Worm (Caenorhabditis elegans) whole organism, L3 larva: ENCODE measurements around the gene par-5.

Experiments used
- R02D3.7 ChIP-seq: fragments of 150-350 bp; optimal IDR thresholded peaks from 2 replicates; lab custom pipeline; 2014; ENCODE audit warnings: missing biosample characterization, missing genetic modification characterization
- ZK546.5 ChIP-seq: sonication (generic microtip); optimal IDR thresholded peaks from 2 replicates; lab custom pipeline; 2017; ENCODE audit warnings: missing biosample characterization, missing genetic modification characterization
- aly-2 ChIP-seq: fragments of 150-350 bp; optimal IDR thresholded peaks from 2 replicates; lab custom pipeline; 2014; ENCODE audit warnings: missing biosample characterization, missing genetic modification characterization
- ama-1 ChIP-seq: fragments of 150-350 bp; optimal IDR thresholded peaks from 2 replicates; lab custom pipeline; 2018
- ceh-16 ChIP-seq: sonication (generic microtip); optimal IDR thresholded peaks from 2 replicates; lab custom pipeline; 2017; ENCODE audit warnings: missing biosample characterization, missing genetic modification characterization
- ceh-28 ChIP-seq: fragments of 150-350 bp; optimal IDR thresholded peaks from 2 replicates; lab custom pipeline; 2014; ENCODE audit warnings: missing biosample characterization, missing genetic modification reagents, missing genetic modification characterization
- ceh-82 ChIP-seq: fragments of 150-350 bp; optimal IDR thresholded peaks from 2 replicates; lab custom pipeline; 2014; ENCODE audit warnings: missing biosample characterization, missing genetic modification characterization
- ceh-9 ChIP-seq: sonication (generic microtip); optimal IDR thresholded peaks from 2 replicates; lab custom pipeline; 2018; ENCODE audit warnings: missing biosample characterization, missing genetic modification characterization
- egl-27 ChIP-seq: sonication (generic microtip); optimal IDR thresholded peaks from 4 replicates; lab custom pipeline; 2017; ENCODE audit warnings: missing biosample characterization, missing genetic modification reagents, missing genetic modification characterization
- egl-5 ChIP-seq: fragments of 150-350 bp; optimal IDR thresholded peaks from 2 replicates; lab custom pipeline; 2017; ENCODE audit warnings: missing biosample characterization, missing genetic modification reagents, missing genetic modification characterization, inconsistent platforms
- elt-1 ChIP-seq: fragments of 150-350 bp; optimal IDR thresholded peaks from 2 replicates; lab custom pipeline; 2014; ENCODE audit warnings: missing biosample characterization, missing genetic modification characterization
- elt-2 ChIP-seq: sonication (generic microtip); optimal IDR thresholded peaks from 2 replicates; lab custom pipeline; 2016; ENCODE audit warnings: missing genetic modification reagents, mild to moderate bottlenecking, missing genetic modification characterization, missing compliant biosample characterization
- elt-3 ChIP-seq, 3 experiments: fragments of 150-350 bp in 1 of 3; sonication (generic microtip) in 2 of 3; optimal IDR thresholded peaks; 2 replicates in 2 of 3; 4 replicates in 1 of 3; lab custom pipeline; 2014 to 2017; ENCODE audit warnings: missing biosample characterization in 3 of 3, missing genetic modification characterization in 3 of 3
- eor-1 ChIP-seq, 2 experiments: fragments of 150-350 bp; optimal IDR thresholded peaks; 2 replicates each; lab custom pipeline; 2014 to 2018; ENCODE audit warnings: missing biosample characterization in 2 of 2, missing genetic modification characterization in 2 of 2
- fkh-2 ChIP-seq: fragments of 150-350 bp; optimal IDR thresholded peaks from 2 replicates; lab custom pipeline; 2014; ENCODE audit warnings: missing biosample characterization, missing genetic modification reagents, missing genetic modification characterization
- fos-1 ChIP-seq: fragments of 150-350 bp; optimal IDR thresholded peaks from 2 replicates; lab custom pipeline; 2014; ENCODE audit warnings: missing biosample characterization, missing genetic modification characterization
- hmg-11 ChIP-seq: sonication (generic microtip); optimal IDR thresholded peaks from 2 replicates; lab custom pipeline; 2016; ENCODE audit warnings: missing genetic modification characterization, missing compliant biosample characterization
- lin-15B ChIP-seq: fragments of 150-350 bp; optimal IDR thresholded peaks from 2 replicates; lab custom pipeline; 2014; ENCODE audit warnings: missing biosample characterization, missing genetic modification characterization
- lin-39 ChIP-seq: fragments of 150-350 bp; optimal IDR thresholded peaks from 2 replicates; lab custom pipeline; 2018; ENCODE audit warnings: missing biosample characterization, missing genetic modification reagents, missing genetic modification characterization
- lsy-12 ChIP-seq: sonication (generic microtip); optimal IDR thresholded peaks from 2 replicates; lab custom pipeline; 2016; ENCODE audit warnings: mild to moderate bottlenecking, missing genetic modification characterization, missing compliant biosample characterization
- mdl-1 ChIP-seq: fragments of 150-350 bp; optimal IDR thresholded peaks from 2 replicates; lab custom pipeline; 2014; ENCODE audit warnings: missing biosample characterization, missing genetic modification characterization
- mml-1 ChIP-seq: fragments of 150-350 bp; sonication (generic microtip); optimal IDR thresholded peaks from 3 replicates; lab custom pipeline; 2014; ENCODE audit warnings: missing biosample characterization, missing genetic modification characterization
- nhr-11 ChIP-seq: fragments of 150-350 bp; optimal IDR thresholded peaks from 2 replicates; lab custom pipeline; 2014; ENCODE audit warnings: missing biosample characterization, missing genetic modification characterization
- nhr-12 ChIP-seq: fragments of 150-350 bp; optimal IDR thresholded peaks from 2 replicates; lab custom pipeline; 2014; ENCODE audit warnings: missing biosample characterization, missing genetic modification characterization
- nhr-23 ChIP-seq: fragments of 150-350 bp; optimal IDR thresholded peaks from 2 replicates; lab custom pipeline; 2014; ENCODE audit warnings: missing biosample characterization, missing genetic modification reagents, missing genetic modification characterization
- nhr-25 ChIP-seq: sonication (generic microtip); optimal IDR thresholded peaks from 2 replicates; lab custom pipeline; 2017; ENCODE audit warnings: missing biosample characterization, missing genetic modification characterization
- nhr-28 ChIP-seq: fragments of 150-350 bp; optimal IDR thresholded peaks from 2 replicates; lab custom pipeline; 2014; ENCODE audit warnings: missing biosample characterization, missing genetic modification characterization
- nhr-43 ChIP-seq: sonication (generic microtip); optimal IDR thresholded peaks from 2 replicates; lab custom pipeline; 2016; ENCODE audit warnings: mild to moderate bottlenecking, missing genetic modification characterization, missing compliant biosample characterization; ENCODE audit not compliant: poor library complexity, severe bottlenecking
- nhr-67 ChIP-seq: fragments of 150-350 bp; optimal IDR thresholded peaks from 2 replicates; lab custom pipeline; 2014; ENCODE audit warnings: missing biosample characterization, missing genetic modification characterization
- nhr-76 ChIP-seq: fragments of 150-350 bp; sonication (generic microtip); optimal IDR thresholded peaks from 5 replicates; lab custom pipeline; 2014; ENCODE audit warnings: missing biosample characterization, missing genetic modification characterization
- nhr-77 ChIP-seq: fragments of 150-350 bp; optimal IDR thresholded peaks from 2 replicates; lab custom pipeline; 2014; ENCODE audit warnings: missing biosample characterization, missing genetic modification characterization
- pha-4 ChIP-seq: fragments of 150-350 bp; optimal IDR thresholded peaks from 2 replicates; lab custom pipeline; 2014; ENCODE audit warnings: missing biosample characterization, missing genetic modification reagents, missing genetic modification characterization
- pqm-1 ChIP-seq: fragments of 150-350 bp; optimal IDR thresholded peaks from 2 replicates; lab custom pipeline; 2017; ENCODE audit warnings: missing biosample characterization, missing genetic modification characterization, inconsistent platforms
- sea-2 ChIP-seq: fragments of 150-350 bp; sonication (generic microtip); optimal IDR thresholded peaks from 4 replicates; lab custom pipeline; 2014; ENCODE audit warnings: missing biosample characterization, missing genetic modification reagents, missing genetic modification characterization
- skn-1 ChIP-seq: fragments of 150-350 bp; optimal IDR thresholded peaks from 2 replicates; lab custom pipeline; 2014; ENCODE audit warnings: missing biosample characterization, missing genetic modification characterization
- snpc-4 ChIP-seq: fragments of 150-350 bp; optimal IDR thresholded peaks from 2 replicates; lab custom pipeline; 2014; ENCODE audit warnings: missing biosample characterization, missing genetic modification characterization
- tbx-2 ChIP-seq: sonication (generic microtip); optimal IDR thresholded peaks from 2 replicates; lab custom pipeline; 2016; ENCODE audit warnings: mild to moderate bottlenecking, missing genetic modification characterization, missing compliant biosample characterization
- unc-62 ChIP-seq: fragments of 150-350 bp; sonication (generic microtip); optimal IDR thresholded peaks from 4 replicates; lab custom pipeline; 2014; ENCODE audit warnings: missing biosample characterization, missing genetic modification reagents, missing genetic modification characterization
- zag-1 ChIP-seq: fragments of 150-350 bp; optimal IDR thresholded peaks from 2 replicates; lab custom pipeline; 2014; ENCODE audit warnings: missing biosample characterization, missing genetic modification characterization
- ztf-11 ChIP-seq: fragments of 150-350 bp; optimal IDR thresholded peaks from 2 replicates; lab custom pipeline; 2014; ENCODE audit warnings: missing biosample characterization, missing genetic modification characterization
- ztf-4 ChIP-seq: fragments of 150-350 bp; optimal IDR thresholded peaks from 2 replicates; lab custom pipeline; 2014; ENCODE audit warnings: missing biosample characterization, missing genetic modification characterization

par-5 gene

DNA sequence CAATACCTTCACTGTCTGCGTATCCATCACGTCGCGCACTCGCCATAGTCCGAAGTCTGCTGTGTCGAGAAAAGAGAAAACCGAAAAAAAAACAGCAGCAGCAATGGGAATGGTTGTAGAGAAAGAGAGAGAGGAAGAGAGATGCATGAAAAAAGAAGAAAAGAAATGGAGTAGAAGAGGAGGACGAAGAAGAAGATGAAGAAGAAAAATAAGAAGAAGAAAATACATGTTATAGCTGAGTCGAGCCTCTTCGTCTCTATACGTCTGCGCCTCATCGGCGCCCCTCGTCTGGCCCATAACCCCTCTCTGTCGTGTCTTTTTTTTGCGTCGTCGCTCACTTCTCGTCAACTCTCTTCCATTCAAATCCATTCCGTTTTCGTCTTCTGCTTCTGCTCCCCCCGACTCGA, 12.0 kb downstream of the par-5 start (continued):
- TF ChIP-seq zag-1 (tag; lab: Kevin White, UChicago) (peak; percentile 44), nhr-11 (peak; percentile 41), ceh-82 (peak; percentile 17), ztf-4 (tag; lab: Kevin White, UChicago) (no peak), fos-1 (tag; lab: Kevin White, UChicago) (no peak), skn-1 (tag; lab: Kevin White, UChicago) (no peak), mml-1 (no peak), lin-39 (peak; percentile 78), nhr-23 (peak; percentile 74), ceh-16 (tag; lab: Kevin White, UChicago) (no peak), ZK546.5 (no peak), lin-15B (tag; lab: Kevin White, UChicago) (no peak), snpc-4 (tag; lab: Kevin White, UChicago) (peak; percentile 72), nhr-77 (tag; lab: Kevin White, UChicago) (no peak), egl-27 (tag; lab: Kevin White, UChicago) (no peak), unc-62 (peak; percentile 35), elt-2 (tag; lab: Kevin White, UChicago) (peak; percentile 4), eor-1 (tag; optimal IDR thresholded peaks at IDR 0.05; lab: Kevin White, UChicago) (no peak), nhr-12 (no peak), hmg-11 (tag; lab: Kevin White, UChicago) (peak; percentile 95)

DNA sequence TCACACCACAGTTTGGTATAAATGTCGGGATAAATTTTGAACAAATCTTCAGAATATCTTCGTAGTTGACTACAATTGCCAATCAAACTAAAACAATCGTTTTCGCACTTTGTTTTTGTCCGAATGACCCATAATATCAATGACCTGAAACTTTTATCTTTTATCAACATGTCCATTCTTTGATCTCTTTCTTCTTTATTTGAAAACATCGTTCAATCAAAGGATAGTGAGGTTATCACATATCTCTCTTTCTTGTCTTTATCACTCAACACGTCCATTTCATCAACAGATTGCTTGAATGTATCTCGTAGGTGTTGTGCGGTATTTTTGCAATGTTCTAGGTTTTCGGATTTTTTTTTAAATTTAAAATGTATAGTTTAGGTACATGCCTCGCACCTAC, 12.7 kb downstream of the par-5 start:
- no peak for TF ChIP-seq nhr-11
- no peak for TF ChIP-seq nhr-12
- no peak for TF ChIP-seq R02D3.7 (tag; lab: Kevin White, UChicago)
- TF ChIP-seq fos-1 (tag; lab: Kevin White, UChicago): no peak
- no peak for TF ChIP-seq tbx-2
- TF ChIP-seq ztf-4 (tag; lab: Kevin White, UChicago): no peak
- TF ChIP-seq zag-1 (tag; lab: Kevin White, UChicago): no peak
- TF ChIP-seq elt-3 (tag; optimal IDR thresholded peaks at IDR 0.05; lab: Kevin White, UChicago): peak in 2 of 3 experiments; percentile 42 to 67
- TF ChIP-seq ceh-9 (tag; lab: Kevin White, UChicago): no peak
- TF ChIP-seq ZK546.5: no peak
- TF ChIP-seq ceh-28 (tag; lab: Kevin White, UChicago): no peak
- TF ChIP-seq mdl-1 (tag; lab: Kevin White, UChicago): no peak
- no peak for TF ChIP-seq nhr-28 (tag; lab: Kevin White, UChicago)
- TF ChIP-seq nhr-67 (tag; lab: Kevin White, UChicago): no peak
- TF ChIP-seq ama-1 (lab: Kevin White, UChicago): no peak
- TF ChIP-seq egl-27 (tag; lab: Kevin White, UChicago): no peak
- no peak for TF ChIP-seq sea-2 (GFP tag; lab: Kevin White, UChicago)
- no peak for TF ChIP-seq elt-1
- no peak for TF ChIP-seq lin-15B (tag; lab: Kevin White, UChicago)
- TF ChIP-seq ceh-16 (tag; lab: Kevin White, UChicago): no peak
- TF ChIP-seq nhr-25 (tag; lab: Kevin White, UChicago): peak; percentile 28
- TF ChIP-seq lin-39: no peak
- TF ChIP-seq nhr-43: peak; percentile 69
- no peak for TF ChIP-seq aly-2 (tag; lab: Kevin White, UChicago)
- no peak for TF ChIP-seq pha-4 (tag; lab: Kevin White, UChicago)
- TF ChIP-seq pqm-1 (tag; lab: Kevin White, UChicago): no peak
- peak; percentile 84 for TF ChIP-seq nhr-23
- no peak for TF ChIP-seq egl-5
- no peak for TF ChIP-seq ztf-11 (tag; lab: Kevin White, UChicago)

DNA sequence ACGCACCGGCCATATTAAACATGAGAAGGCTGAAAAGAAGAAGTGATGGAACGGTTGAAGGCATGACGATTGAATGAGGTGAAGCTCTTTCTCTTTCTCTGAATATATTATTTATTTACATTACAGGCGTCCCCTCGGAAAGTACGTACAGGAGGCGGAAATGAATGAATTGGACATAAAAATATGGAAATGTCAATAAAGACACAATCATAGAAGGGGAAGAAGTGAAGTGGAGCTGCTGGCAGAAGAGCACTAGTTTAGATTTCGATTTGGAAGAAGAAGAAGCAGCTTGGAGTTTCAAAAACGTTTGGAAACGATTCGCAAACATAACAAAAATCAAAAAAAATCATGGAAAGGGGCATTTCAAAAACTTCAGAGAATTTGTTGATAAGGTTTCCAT, 17.7 kb downstream of the par-5 start, which contains the start of gene H01G02.1:
Gene H01G02.1 (minus strand): TSS at position 101 of the 400 bp plus-strand sequence.
- no peak for TF ChIP-seq ztf-4 (tag; lab: Kevin White, UChicago)

DNA sequence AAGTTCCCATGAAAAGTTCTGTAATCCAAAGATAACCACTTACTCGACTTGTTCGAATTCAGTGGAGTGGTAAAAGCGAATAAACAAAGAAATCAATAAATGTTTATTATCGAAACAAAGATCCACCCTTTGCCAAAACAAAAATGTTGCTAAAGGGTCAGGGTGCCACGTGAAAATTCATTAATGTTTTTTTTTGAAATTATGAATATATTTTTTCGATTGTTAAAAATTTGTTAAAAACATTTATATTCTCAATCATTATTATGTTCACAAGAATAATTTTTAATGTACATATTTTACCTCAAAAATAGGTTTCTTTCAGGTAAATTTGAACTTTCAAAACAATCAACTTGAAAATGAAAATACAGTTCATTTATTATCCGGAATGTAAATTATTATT, 18.7 kb downstream of the par-5 start, which contains the start of gene H01G02.4:
Gene H01G02.4 (minus strand): TSS at position 101 of the 400 bp plus-strand sequence.
- TF ChIP-seq pha-4 (tag; lab: Kevin White, UChicago) (no peak), sea-2 (GFP tag; lab: Kevin White, UChicago) (no peak), elt-1 (no peak), unc-62 (no peak), skn-1 (tag; lab: Kevin White, UChicago) (no peak), nhr-43 (no peak), nhr-23 (no peak), lsy-12 (tag; lab: Kevin White, UChicago) (no peak), ceh-82 (no peak), zag-1 (tag; lab: Kevin White, UChicago) (no peak), ceh-9 (tag; lab: Kevin White, UChicago) (no peak), aly-2 (tag; lab: Kevin White, UChicago) (no peak), ztf-11 (tag; lab: Kevin White, UChicago) (no peak), ZK546.5 (no peak), fkh-2 (tag; lab: Kevin White, UChicago) (no peak), nhr-76 (tag; lab: Kevin White, UChicago) (no peak)
